Worm (Caenorhabditis elegans) whole organism, L1 larva: ENCODE data around the gene col-83.

Experiments used
- egl-27 ChIP-seq, 2 experiments: fragments of 150-350 bp in 1 of 2; sonication (generic microtip); optimal IDR thresholded peaks; 3 replicates each; lab custom pipeline; 2017 to 2018; ENCODE audit warnings: missing biosample characterization in 2 of 2, missing genetic modification characterization in 2 of 2, missing genetic modification reagents in 2 of 2
- lsy-2 ChIP-seq, 2 experiments: fragments of 150-350 bp; optimal IDR thresholded peaks; 2 replicates each; lab custom pipeline; 2014; ENCODE audit warnings: missing biosample characterization in 2 of 2, missing genetic modification characterization in 2 of 2
- mef-2 ChIP-seq: fragments of 150-350 bp; optimal IDR thresholded peaks from 2 replicates; lab custom pipeline; 2014; ENCODE audit warnings: missing biosample characterization, missing genetic modification characterization
- nhr-237 ChIP-seq: fragments of 150-350 bp; optimal IDR thresholded peaks from 2 replicates; lab custom pipeline; 2014; ENCODE audit warnings: missing biosample characterization, missing genetic modification characterization
- nhr-76 ChIP-seq: sonication (generic microtip); optimal IDR thresholded peaks from 2 replicates; lab custom pipeline; 2017; ENCODE audit warnings: missing biosample characterization, missing genetic modification characterization
- nhr-90 ChIP-seq: sonication (generic microtip); optimal IDR thresholded peaks from 2 replicates; lab custom pipeline; 2016; ENCODE audit warnings: mild to moderate bottlenecking, missing genetic modification characterization, missing compliant biosample characterization; ENCODE audit not compliant: poor library complexity
- xbp-1 ChIP-seq: sonication (generic microtip); optimal IDR thresholded peaks from 2 replicates; lab custom pipeline; 2016; ENCODE audit warnings: missing genetic modification characterization, missing compliant biosample characterization
- zag-1 ChIP-seq: fragments of 150-350 bp; optimal IDR thresholded peaks from 2 replicates; lab custom pipeline; 2014; ENCODE audit warnings: missing biosample characterization, missing genetic modification characterization
- ztf-11 ChIP-seq, 2 experiments: sonication (generic microtip); optimal IDR thresholded peaks; 2 replicates each; lab custom pipeline; 2016 to 2017; ENCODE audit warnings: missing genetic modification characterization in 2 of 2, missing biosample characterization in 1 of 2, missing compliant biosample characterization in 1 of 2

DNA sequence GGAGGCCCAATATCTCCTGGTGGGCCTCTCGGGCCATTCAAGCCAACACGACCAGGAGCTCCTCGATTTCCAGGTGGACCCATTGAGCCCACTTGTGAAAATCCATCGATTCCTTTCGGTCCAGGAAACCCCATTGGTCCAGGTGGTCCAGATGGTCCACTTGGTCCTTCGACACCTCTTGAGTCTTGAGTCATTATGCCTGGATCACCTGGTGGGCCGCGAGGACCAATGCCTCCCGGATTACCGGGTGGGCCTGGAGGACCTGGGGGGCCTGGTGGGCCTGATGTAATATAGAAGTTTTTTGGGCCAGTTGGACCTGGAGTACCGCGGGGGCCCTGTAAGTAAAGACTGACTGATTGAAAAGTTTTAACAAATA lies 1.6 kb downstream of the col-83 start:
- no peak for TF ChIP-seq nhr-237 (tag; lab: Kevin White, UChicago)
- no peak for TF ChIP-seq ztf-11 (tag; optimal IDR thresholded peaks at IDR 0.05; lab: Kevin White, UChicago)
- TF ChIP-seq zag-1, result no peak
- no peak for TF ChIP-seq nhr-90 (tag; lab: Kevin White, UChicago)
- TF ChIP-seq xbp-1 (tag; lab: Kevin White, UChicago), result no peak
- TF ChIP-seq egl-27 (tag; optimal IDR thresholded peaks at IDR 0.05; lab: Kevin White, UChicago), result no peak
- no peak for TF ChIP-seq nhr-76 (tag; lab: Kevin White, UChicago)
- no peak for TF ChIP-seq mef-2
- TF ChIP-seq lsy-2 (tag; optimal IDR thresholded peaks at IDR 0.05; lab: Kevin White, UChicago), result no peak
